Fruit fly (Drosophila melanogaster): ENCODE measurements around the gene CG34250.

- no peak for TF ChIP-seq CG8478 (optimal IDR thresholded peaks at IDR 0.05)
- TF ChIP-seq pan (optimal IDR thresholded peaks at IDR 0.05): no peak
Measured at dm6 chr3L:17498952-17499710, 23.1 kb downstream of the CG34250 start.
